Worm (Caenorhabditis elegans): ENCODE results near the gene gar-2.

- TF ChIP-seq hmbx-1 (tag; optimal IDR thresholded peaks at IDR 0.05) = no peak
- TF ChIP-seq ama-1 (optimal IDR thresholded peaks at IDR 0.05) = no peak
- no peak for TF ChIP-seq ceh-36 (tag; optimal IDR thresholded peaks at IDR 0.05)
- TF ChIP-seq F13C5.2 (tag; optimal IDR thresholded peaks at IDR 0.05) = no peak
- no peak for TF ChIP-seq ets-7 (tag; optimal IDR thresholded peaks at IDR 0.05)
- TF ChIP-seq ceh-13 (GFP tag; optimal IDR thresholded peaks at IDR 0.05) = no peak
- no peak for TF ChIP-seq flt-1 (GFP tag; IDR thresholded peaks at IDR 0.05)
- TF ChIP-seq tbx-11 (GFP tag; IDR thresholded peaks at IDR 0.05) = no peak
- no peak for TF ChIP-seq pes-1 (GFP tag; IDR thresholded peaks at IDR 0.05)
- TF ChIP-seq hnd-1 (tag; optimal IDR thresholded peaks at IDR 0.05) = no peak
- no peak for TF ChIP-seq B0310.2 (tag; optimal IDR thresholded peaks at IDR 0.05)
Measured at ce11 chrIII:6297599-6297998, 11.6 kb upstream of the gar-2 start.

Data from whole organism, early embryonic.